Worm (Caenorhabditis elegans): ENCODE results near the gene ndub-5.

DNA sequence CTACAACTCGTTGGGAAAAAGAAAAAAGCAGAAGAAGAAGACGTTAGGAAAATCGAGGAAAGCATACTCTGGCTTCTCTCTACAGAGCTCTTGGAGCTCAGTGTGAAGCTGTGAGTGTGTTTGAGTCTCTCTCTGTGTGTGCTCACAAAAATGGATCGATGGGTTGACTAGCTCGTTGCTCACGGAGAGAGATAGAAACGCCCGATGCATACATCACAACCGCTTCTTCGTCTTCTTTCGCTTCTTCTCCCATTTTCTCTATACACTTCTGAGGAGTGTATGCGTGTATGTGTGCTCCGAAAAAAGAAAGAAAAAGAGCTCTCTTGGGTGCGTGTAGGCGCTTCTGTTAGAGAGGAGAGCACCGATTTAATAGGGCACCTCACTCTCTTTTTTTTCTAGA, 33.9 kb upstream of the ndub-5 start:
- TF ChIP-seq scrt-1 (GFP tag; IDR thresholded peaks at IDR 0.05) (no peak), ama-1 (optimal IDR thresholded peaks at IDR 0.05) (no peak), hmbx-1 (tag; optimal IDR thresholded peaks at IDR 0.05) (no peak), aly-1 (tag; optimal IDR thresholded peaks at IDR 0.05) (no peak), pes-1 (GFP tag; IDR thresholded peaks at IDR 0.05) (no peak), flt-1 (GFP tag; IDR thresholded peaks at IDR 0.05) (no peak), sea-1 (GFP tag; conservative IDR thresholded peaks at IDR 0.05) (no peak), tbx-37 (GFP tag; conservative IDR thresholded peaks at IDR 0.05) (no peak)
